Worm (Caenorhabditis elegans) whole organism, young adult: ENCODE data around the gene R05G6.10.

ENCODE experiments used
- B0261.1 ChIP-seq: sonication (generic microtip); optimal IDR thresholded peaks from 2 replicates; lab custom pipeline; 2016; ENCODE audit warnings: mild to moderate bottlenecking, missing genetic modification characterization, moderate library complexity, missing compliant biosample characterization
- C17E4.6 ChIP-seq: fragments of 200-800 bp; sonication (Bioruptor generic); IDR thresholded peaks from 2 replicates; pipeline ENCODE4 v1.3.6; 2022; ENCODE audit warnings: missing genetic modification reagents, missing genetic modification characterization, missing compliant biosample characterization
- F23B12.7 ChIP-seq: sonication (generic microtip); optimal IDR thresholded peaks from 2 replicates; lab custom pipeline; 2017; ENCODE audit warnings: missing genetic modification characterization, mild to moderate bottlenecking, missing compliant biosample characterization, antibody characterized with exemption, moderate library complexity; ENCODE audit not compliant: insufficient read depth
- F39B2.1 ChIP-seq: fragments of 200-800 bp; sonication (Bioruptor generic); IDR thresholded peaks from 2 replicates; pipeline ENCODE4 v1.3.6; 2022; ENCODE audit warnings: missing genetic modification reagents, missing genetic modification characterization, missing compliant biosample characterization
- F52B5.7 ChIP-seq: sonication (generic microtip); optimal IDR thresholded peaks from 2 replicates; lab custom pipeline; 2016; ENCODE audit warnings: mild to moderate bottlenecking, missing genetic modification characterization, missing compliant biosample characterization
- F57A8.1 ChIP-seq: fragments of 200-800 bp; sonication (Bioruptor generic); optimal IDR thresholded peaks from 2 replicates; lab custom pipeline; 2018; ENCODE audit warnings: mild to moderate bottlenecking, missing genetic modification characterization, moderate library complexity, missing compliant biosample characterization
- K12H6.12 ChIP-seq: fragments of 200-800 bp; sonication (Bioruptor generic); optimal IDR thresholded peaks from 2 replicates; lab custom pipeline; 2018; ENCODE audit warnings: mild to moderate bottlenecking, missing genetic modification characterization, missing compliant biosample characterization
- T26A5.8 ChIP-seq: sonication (generic microtip); optimal IDR thresholded peaks from 2 replicates; lab custom pipeline; 2016; ENCODE audit warnings: missing genetic modification characterization, missing compliant biosample characterization
- Y53G8AR.9 ChIP-seq: fragments of 200-800 bp; sonication (Bioruptor generic); conservative IDR thresholded peaks from 2 replicates; pipeline ENCODE4 v1.3.6; 2022; ENCODE audit warnings: missing genetic modification reagents, missing genetic modification characterization, missing compliant biosample characterization
- Y56A3A.18 ChIP-seq: fragments of 200-800 bp; sonication (Bioruptor generic); IDR thresholded peaks from 2 replicates; pipeline ENCODE4 v1.3.6; 2022; ENCODE audit warnings: missing genetic modification reagents, missing genetic modification characterization, missing compliant biosample characterization
- Y67H2A.10 ChIP-seq: fragments of 200-800 bp; sonication (Bioruptor generic); conservative IDR thresholded peaks from 2 replicates; pipeline ENCODE4 v1.3.6; 2022; ENCODE audit warnings: missing genetic modification reagents, missing genetic modification characterization, missing compliant biosample characterization
- akir-1 ChIP-seq: fragments of 200-800 bp; sonication (Bioruptor generic); optimal IDR thresholded peaks from 2 replicates; lab custom pipeline; 2018; ENCODE audit warnings: mild to moderate bottlenecking, missing genetic modification characterization, moderate library complexity, missing compliant biosample characterization
- aptf-2 ChIP-seq: fragments of 200-800 bp; sonication (Bioruptor generic); conservative IDR thresholded peaks from 2 replicates; pipeline ENCODE4 v1.3.6; 2022; ENCODE audit warnings: missing genetic modification reagents, missing genetic modification characterization, missing compliant biosample characterization
- aptf-3 ChIP-seq: fragments of 200-800 bp; sonication (Bioruptor generic); IDR thresholded peaks from 2 replicates; pipeline ENCODE4 v1.3.6; 2022; ENCODE audit warnings: missing genetic modification characterization, missing compliant biosample characterization
- attf-5 ChIP-seq: fragments of 200-800 bp; sonication (Bioruptor generic); optimal IDR thresholded peaks from 2 replicates; lab custom pipeline; 2018; ENCODE audit warnings: mild to moderate bottlenecking, missing genetic modification characterization, missing compliant biosample characterization
- bed-1 ChIP-seq: fragments of 200-800 bp; sonication (Bioruptor generic); IDR thresholded peaks from 2 replicates; pipeline ENCODE4 v1.3.6; 2022; ENCODE audit warnings: missing genetic modification reagents, missing genetic modification characterization, missing compliant biosample characterization
- cebp-1 ChIP-seq, 2 experiments: fragments of 200-800 bp in 1 of 2; sonication (Bioruptor generic) in 1 of 2; sonication (generic microtip) in 1 of 2; IDR thresholded peaks in 1 of 2; optimal IDR thresholded peaks in 1 of 2; 2 replicates each; pipeline versions ENCODE4 v1.3.6 to Lab custom; 2017 to 2022; ENCODE audit warnings: missing compliant biosample characterization in 2 of 2, missing genetic modification characterization in 2 of 2, mild to moderate bottlenecking in 1 of 2, missing genetic modification reagents in 1 of 2, moderate library complexity in 1 of 2
- ceh-100 ChIP-seq: fragments of 200-800 bp; sonication (Bioruptor generic); IDR thresholded peaks from 2 replicates; pipeline ENCODE4 v1.3.6; 2022; ENCODE audit warnings: missing genetic modification reagents, missing genetic modification characterization, missing compliant biosample characterization
- ceh-27 ChIP-seq: fragments of 200-800 bp; sonication (Bioruptor generic); optimal IDR thresholded peaks from 2 replicates; lab custom pipeline; 2018; ENCODE audit warnings: mild to moderate bottlenecking, missing genetic modification characterization, moderate library complexity, missing compliant biosample characterization
- ceh-91 ChIP-seq: fragments of 200-800 bp; sonication (Bioruptor generic); IDR thresholded peaks from 2 replicates; pipeline ENCODE4 v1.3.6; 2022; ENCODE audit warnings: missing genetic modification reagents, missing genetic modification characterization, missing compliant biosample characterization
- chd-7 ChIP-seq: sonication (generic microtip); optimal IDR thresholded peaks from 2 replicates; lab custom pipeline; 2016; ENCODE audit warnings: mild to moderate bottlenecking, missing genetic modification characterization, moderate library complexity, missing compliant biosample characterization
- dpl-1 ChIP-seq: fragments of 150-350 bp; optimal IDR thresholded peaks from 2 replicates; lab custom pipeline; 2014; ENCODE audit warnings: missing biosample characterization, missing genetic modification reagents, missing genetic modification characterization
- egl-44 ChIP-seq: fragments of 200-800 bp; sonication (Bioruptor generic); IDR thresholded peaks from 2 replicates; pipeline ENCODE4 v1.3.6; 2022; ENCODE audit warnings: missing genetic modification reagents, missing genetic modification characterization, missing compliant biosample characterization
- ekl-4 ChIP-seq: fragments of 200-800 bp; sonication (Bioruptor generic); IDR thresholded peaks from 2 replicates; pipeline ENCODE4 v1.3.6; 2022; ENCODE audit warnings: missing genetic modification reagents, missing genetic modification characterization, missing compliant biosample characterization
- ets-4 ChIP-seq: fragments of 200-800 bp; sonication (Bioruptor generic); optimal IDR thresholded peaks from 2 replicates; lab custom pipeline; 2018; ENCODE audit warnings: mild to moderate bottlenecking, missing genetic modification characterization, missing compliant biosample characterization
- let-526 ChIP-seq: fragments of 200-800 bp; sonication (Bioruptor generic); IDR thresholded peaks from 2 replicates; pipeline ENCODE4 v1.3.6; 2022; ENCODE audit warnings: missing genetic modification reagents, missing genetic modification characterization, missing compliant biosample characterization
- let-607 ChIP-seq, 2 experiments: fragments of 200-800 bp in 1 of 2; sonication (Bioruptor generic) in 1 of 2; sonication (generic microtip) in 1 of 2; optimal IDR thresholded peaks; 2 replicates each; lab custom pipeline; 2016 to 2018; ENCODE audit warnings: mild to moderate bottlenecking in 2 of 2, missing compliant biosample characterization in 2 of 2, missing genetic modification characterization in 2 of 2, moderate library complexity in 2 of 2, missing genotype in 1 of 2
- lin-26 ChIP-seq: fragments of 200-800 bp; sonication (Bioruptor generic); IDR thresholded peaks from 2 replicates; pipeline ENCODE4 v1.3.6; 2022; ENCODE audit warnings: missing genetic modification reagents, missing genetic modification characterization, missing compliant biosample characterization
- lir-1 ChIP-seq: fragments of 200-800 bp; sonication (Bioruptor generic); conservative IDR thresholded peaks from 2 replicates; pipeline ENCODE4 v1.3.6; 2022; ENCODE audit warnings: missing genetic modification reagents, missing genetic modification characterization, missing compliant biosample characterization
- lsl-1 ChIP-seq: fragments of 200-800 bp; sonication (Bioruptor generic); optimal IDR thresholded peaks from 2 replicates; lab custom pipeline; 2018; ENCODE audit warnings: mild to moderate bottlenecking, missing genetic modification characterization, moderate library complexity, missing compliant biosample characterization
- madf-3 ChIP-seq: fragments of 200-800 bp; sonication (Bioruptor generic); IDR thresholded peaks from 2 replicates; pipeline ENCODE4 v1.3.6; 2022; ENCODE audit warnings: missing genetic modification reagents, missing genetic modification characterization, missing compliant biosample characterization
- madf-6 ChIP-seq: fragments of 200-800 bp; sonication (Bioruptor generic); IDR thresholded peaks from 2 replicates; pipeline ENCODE4 v1.3.6; 2022; ENCODE audit warnings: missing genetic modification reagents, missing genetic modification characterization, missing compliant biosample characterization
- mxl-1 ChIP-seq: sonication (generic microtip); optimal IDR thresholded peaks from 2 replicates; lab custom pipeline; 2016; ENCODE audit warnings: missing genetic modification characterization, missing compliant biosample characterization
- nfya-1 ChIP-seq: sonication (generic microtip); optimal IDR thresholded peaks from 2 replicates; lab custom pipeline; 2017; ENCODE audit warnings: antibody characterized with exemption, missing compliant biosample characterization, missing genetic modification characterization, borderline replicate concordance; ENCODE audit not compliant: insufficient read depth
- nhr-179 ChIP-seq: sonication (generic microtip); optimal IDR thresholded peaks from 2 replicates; lab custom pipeline; 2016; ENCODE audit warnings: mild to moderate bottlenecking, missing genetic modification characterization, missing compliant biosample characterization
- nhr-27 ChIP-seq: fragments of 200-800 bp; sonication (Bioruptor generic); optimal IDR thresholded peaks from 2 replicates; lab custom pipeline; 2018; ENCODE audit warnings: mild to moderate bottlenecking, missing genetic modification characterization, moderate library complexity, missing compliant biosample characterization
- nhr-80 ChIP-seq: sonication (generic microtip); optimal IDR thresholded peaks from 2 replicates; lab custom pipeline; 2016; ENCODE audit warnings: missing genetic modification characterization, missing compliant biosample characterization
- pha-4 ChIP-seq: fragments of 150-350 bp; sonication (generic microtip); optimal IDR thresholded peaks from 2 replicates; lab custom pipeline; 2014; ENCODE audit warnings: missing biosample characterization, missing genetic modification reagents, missing genetic modification characterization
- sdz-38 ChIP-seq: sonication (generic microtip); optimal IDR thresholded peaks from 2 replicates; lab custom pipeline; 2016; ENCODE audit warnings: missing genotype, missing genetic modification characterization, missing compliant biosample characterization
- sea-2 ChIP-seq: fragments of 200-800 bp; sonication (Bioruptor generic); IDR thresholded peaks from 2 replicates; pipeline ENCODE4 v1.3.6; 2022; ENCODE audit warnings: missing genetic modification characterization, missing compliant biosample characterization
- snpc-1.3 ChIP-seq: sonication (generic microtip); optimal IDR thresholded peaks from 2 replicates; lab custom pipeline; 2017; ENCODE audit warnings: missing genetic modification characterization, mild to moderate bottlenecking, missing compliant biosample characterization, antibody characterized with exemption, moderate library complexity, missing genotype, missing genetic modification reagents; ENCODE audit not compliant: insufficient read depth
- tbx-9 ChIP-seq: sonication (generic microtip); optimal IDR thresholded peaks from 2 replicates; lab custom pipeline; 2016; ENCODE audit warnings: borderline replicate concordance, missing genetic modification characterization, inconsistent platforms, missing compliant biosample characterization
- zfh-2 ChIP-seq: fragments of 200-800 bp; sonication (Bioruptor generic); conservative IDR thresholded peaks from 2 replicates; pipeline ENCODE4 v1.3.6; 2022; ENCODE audit warnings: missing genetic modification reagents, missing genetic modification characterization, missing compliant biosample characterization
- ztf-18 ChIP-seq: sonication (generic microtip); optimal IDR thresholded peaks from 2 replicates; lab custom pipeline; 2016; ENCODE audit warnings: missing genotype, mild to moderate bottlenecking, missing genetic modification characterization, missing compliant biosample characterization
- ztf-25 ChIP-seq: fragments of 200-800 bp; sonication (Bioruptor generic); IDR thresholded peaks from 2 replicates; pipeline ENCODE4 v1.3.6; 2022; ENCODE audit warnings: missing genetic modification reagents, missing genetic modification characterization, missing compliant biosample characterization
- ztf-6 ChIP-seq: fragments of 200-800 bp; sonication (Bioruptor generic); IDR thresholded peaks from 2 replicates; pipeline ENCODE4 v1.3.6; 2022; ENCODE audit warnings: missing genetic modification reagents, missing genetic modification characterization, missing compliant biosample characterization

Gene R05G6.10

DNA sequence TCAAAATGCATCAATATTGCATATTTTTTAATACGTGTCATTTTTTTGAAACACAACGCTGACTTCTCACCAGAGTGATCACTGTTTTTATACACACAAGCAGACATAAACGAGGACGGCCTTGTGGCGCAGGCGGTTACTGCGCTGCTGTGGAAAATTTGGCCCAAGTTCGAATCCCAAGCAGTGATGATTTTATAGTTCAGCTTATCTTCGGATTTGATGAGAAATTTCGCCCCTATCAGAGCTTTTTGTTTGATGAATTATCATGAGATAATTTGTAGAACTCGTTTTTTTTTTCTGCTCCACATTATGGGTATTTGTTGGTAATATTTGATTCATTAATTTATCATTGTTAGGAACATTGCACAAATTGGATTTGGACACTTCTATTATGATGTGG lies 31.6 kb upstream of the R05G6.10 start (continued):
- TF ChIP-seq mxl-1 (peak; percentile 96), Y56A3A.18 (GFP tag; lab: Robert Waterston, UW) (peak; percentile 88), egl-44 (GFP tag; lab: Robert Waterston, UW) (peak; percentile 86), ceh-27 (GFP tag; lab: Kevin White, UChicago) (peak; percentile 89), bed-1 (GFP tag; lab: Robert Waterston, UW) (0 out of 2 replicates have a peak, but pooled peaks have one; percentile 22), ekl-4 (peak; percentile 88), chd-7 (tag; lab: Kevin White, UChicago) (peak; percentile 92), Y53G8AR.9 (GFP tag; lab: Robert Waterston, UW) (peak; percentile 69; the same call in 1 of the 2 replicates), let-607 (tag; optimal IDR thresholded peaks at IDR 0.05; lab: Kevin White, UChicago) (peak; percentile 43 to 75), Y67H2A.10 (GFP tag; lab: Robert Waterston, UW) (0 out of 2 replicates have a peak, but pooled peaks have one; percentile 43), sea-2 (GFP tag; lab: Robert Waterston, UW) (no peak; the same call in 1 of the 2 replicates), nfya-1 (no peak), lir-1 (peak; percentile 38; the same call in 1 of the 2 replicates), lin-26 (GFP tag; lab: Robert Waterston, UW) (peak; percentile 99), dpl-1 (GFP tag; lab: Kevin White, UChicago) (no peak), B0261.1 (peak; percentile 95), F39B2.1 (no peak), T26A5.8 (tag; lab: Kevin White, UChicago) (peak; percentile 93), sdz-38 (no peak), ceh-91 (no peak), aptf-2 (GFP tag; lab: Robert Waterston, UW) (0 out of 2 replicates have a peak, but pooled peaks have one; percentile 66), pha-4 (tag; lab: Kevin White, UChicago) (no peak), C17E4.6 (GFP tag; lab: Robert Waterston, UW) (0 out of 2 replicates have a peak, but pooled peaks have one; percentile 50), snpc-1.3 (peak; percentile 96), cebp-1 (GFP tag; IDR thresholded peaks at IDR 0.05; lab: Robert Waterston, UW) (no peak; the same call in 1 of the 2 replicates), cebp-1 (tag; optimal IDR thresholded peaks at IDR 0.05; lab: Kevin White, UChicago) (no peak), ztf-18 (tag; lab: Kevin White, UChicago) (peak; percentile 86), K12H6.12 (peak; percentile 31), ets-4 (GFP tag; lab: Kevin White, UChicago) (peak; percentile 88), madf-3 (GFP tag; lab: Robert Waterston, UW) (peak; percentile 93), F52B5.7 (tag; lab: Kevin White, UChicago) (peak; percentile 96), ztf-6 (GFP tag; lab: Robert Waterston, UW) (peak; percentile 82; the same call in 1 of the 2 replicates), akir-1 (GFP tag; lab: Kevin White, UChicago) (no peak), nhr-27 (peak; percentile 92), tbx-9 (tag; lab: Kevin White, UChicago) (no peak), let-526 (GFP tag; lab: Robert Waterston, UW) (peak; percentile 73; the same call in 1 of the 2 replicates), zfh-2 (GFP tag; lab: Robert Waterston, UW) (peak; percentile 57; the same call in 1 of the 2 replicates), F57A8.1 (GFP tag; lab: Kevin White, UChicago) (peak; percentile 97), lsl-1 (peak; percentile 69), nhr-80 (tag; lab: Kevin White, UChicago) (peak; percentile 45), attf-5 (GFP tag; lab: Kevin White, UChicago) (peak; percentile 90), nhr-179 (peak; percentile 22), ceh-100 (GFP tag; lab: Robert Waterston, UW) (peak; percentile 79), ztf-25 (peak; percentile 97), aptf-3 (peak; percentile 92), madf-6 (no peak), F23B12.7 (tag; lab: Kevin White, UChicago) (peak; percentile 96)
